Fruit fly (Drosophila melanogaster): ENCODE data around the gene CG46339.
A peak's percentile ranks its signal among the peaks of the same experiment; 100 is the strongest.

- no peak for TF ChIP-seq CG5204 (GFP tag; optimal IDR thresholded peaks at IDR 0.05)
- peak; percentile 84 for TF ChIP-seq kay (GFP tag; ENCODE audit: borderline replicate concordance)
- TF ChIP-seq CG7045 (GFP tag; optimal IDR thresholded peaks at IDR 0.05): no peak
- TF ChIP-seq ovo (GFP tag; optimal IDR thresholded peaks at IDR 0.05): no peak
- TF ChIP-seq Mnt (GFP tag; optimal IDR thresholded peaks at IDR 0.05): no peak
- peak; percentile 64 for TF ChIP-seq bab1 (GFP tag; optimal IDR thresholded peaks at IDR 0.05)
- TF ChIP-seq toe (GFP tag; optimal IDR thresholded peaks at IDR 0.05): no peak
- no peak for TF ChIP-seq tj (GFP tag; optimal IDR thresholded peaks at IDR 0.05)
- TF ChIP-seq CG12768 (GFP tag; optimal IDR thresholded peaks at IDR 0.05): no peak
Measured at dm6 chr3R:26945233-26945632, 29.7 kb downstream of the CG46339 start, which contains the start of gene CG14252.
